Fruit fly (Drosophila melanogaster) whole organism, prepupa: ENCODE results near the gene smp-30.
A peak's percentile ranks its signal among the peaks of the same experiment; 100 is the strongest.

Experiments used
- CG10631 ChIP-seq: fragments of 200-800 bp; sonication (Bioruptor generic); optimal IDR thresholded peaks from 2 replicates; lab custom pipeline; 2016; ENCODE audit warnings: missing biosample characterization, missing genetic modification characterization
- CG10669 ChIP-seq: fragments of 200-800 bp; sonication (Bioruptor generic); optimal IDR thresholded peaks from 3 replicates; lab custom pipeline; 2018; ENCODE audit warnings: missing biosample characterization, mild to moderate bottlenecking, missing genetic modification characterization, moderate library complexity
- CG11294 ChIP-seq: fragments of 200-800 bp; sonication (Bioruptor generic); IDR thresholded peaks from 2 replicates; pipeline ENCODE4 v1.3.6; 2022; ENCODE audit warnings: missing biosample characterization, missing genetic modification characterization
- CG11762 ChIP-seq: fragments of 200-800 bp; sonication (Bioruptor generic); optimal IDR thresholded peaks from 3 replicates; lab custom pipeline; 2016; ENCODE audit warnings: missing biosample characterization, missing genetic modification characterization; ENCODE audit not compliant: insufficient read depth
- CG11902 ChIP-seq: fragments of 200-800 bp; sonication (Bioruptor generic); optimal IDR thresholded peaks from 3 replicates; lab custom pipeline; 2016; ENCODE audit warnings: missing biosample characterization, missing genetic modification characterization
- CG15336 ChIP-seq: fragments of 200-800 bp; sonication (Bioruptor generic); IDR thresholded peaks from 2 replicates; pipeline ENCODE4 v1.3.6; 2022; ENCODE audit warnings: missing biosample characterization, missing genetic modification characterization
- CG16779 ChIP-seq: fragments of 200-800 bp; sonication (Bioruptor generic); optimal IDR thresholded peaks from 3 replicates; lab custom pipeline; 2017; ENCODE audit warnings: missing biosample characterization, mild to moderate bottlenecking, missing genetic modification characterization
- CG3032 ChIP-seq: fragments of 200-800 bp; optimal IDR thresholded peaks from 2 replicates; lab custom pipeline; 2019; ENCODE audit warnings: missing biosample characterization, mild to moderate bottlenecking, missing genetic modification characterization, moderate library complexity
- CG31627 ChIP-seq: fragments of 200-800 bp; sonication (Bioruptor generic); optimal IDR thresholded peaks from 3 replicates; lab custom pipeline; 2016; ENCODE audit warnings: missing biosample characterization, missing genetic modification characterization
- CG32006 ChIP-seq: fragments of 200-800 bp; sonication (Bioruptor generic); optimal IDR thresholded peaks from 3 replicates; lab custom pipeline; 2017; ENCODE audit warnings: missing biosample characterization, mild to moderate bottlenecking, missing genetic modification characterization
- CG4318 ChIP-seq: fragments of 200-800 bp; sonication (Bioruptor generic); optimal IDR thresholded peaks from 3 replicates; lab custom pipeline; 2017; ENCODE audit warnings: missing biosample characterization, mild to moderate bottlenecking, missing genetic modification characterization
- CG6163 ChIP-seq: fragments of 200-800 bp; sonication (Bioruptor generic); IDR thresholded peaks from 3 replicates; pipeline ENCODE4 v1.3.6; 2022; ENCODE audit warnings: missing biosample characterization, missing genetic modification characterization
- CG6276 ChIP-seq: fragments of 200-800 bp; sonication (Bioruptor generic); optimal IDR thresholded peaks from 2 replicates; lab custom pipeline; 2017; ENCODE audit warnings: missing biosample characterization, mild to moderate bottlenecking, missing genetic modification characterization
- CG6808 ChIP-seq: fragments of 200-800 bp; sonication (Bioruptor generic); optimal IDR thresholded peaks from 3 replicates; lab custom pipeline; 2017; ENCODE audit warnings: missing biosample characterization, missing genetic modification characterization, mild to moderate bottlenecking, moderate library complexity, missing genetic modification reagents
- CG6854 ChIP-seq: fragments of 200-800 bp; sonication (Bioruptor generic); optimal IDR thresholded peaks from 2 replicates; lab custom pipeline; 2017; ENCODE audit warnings: missing biosample characterization, mild to moderate bottlenecking, missing genetic modification characterization
- CG7368 ChIP-seq: fragments of 200-800 bp; sonication (Bioruptor generic); optimal IDR thresholded peaks from 3 replicates; lab custom pipeline; 2016; ENCODE audit warnings: missing biosample characterization, missing genetic modification characterization
- CG8319 ChIP-seq: fragments of 200-800 bp; sonication (Bioruptor generic); optimal IDR thresholded peaks from 3 replicates; lab custom pipeline; 2016; ENCODE audit warnings: missing biosample characterization, missing genetic modification characterization
- CG8632 ChIP-seq: fragments of 200-800 bp; sonication (Bioruptor generic); optimal IDR thresholded peaks from 3 replicates; lab custom pipeline; 2016; ENCODE audit warnings: missing biosample characterization, missing genetic modification characterization
- Eip75B ChIP-seq: fragments of 200-800 bp; sonication (Bioruptor generic); optimal IDR thresholded peaks from 3 replicates; lab custom pipeline; 2016; ENCODE audit warnings: missing biosample characterization, missing genetic modification characterization
- Eip78C ChIP-seq: fragments of 200-800 bp; sonication (Bioruptor generic); peaks from one replicate; lab custom pipeline; 2016; ENCODE audit warnings: missing biosample characterization, missing genetic modification characterization
- Eip93F ChIP-seq: fragments of 200-800 bp; sonication (Bioruptor generic); optimal IDR thresholded peaks from 2 replicates; lab custom pipeline; 2016; ENCODE audit warnings: missing biosample characterization, mild to moderate bottlenecking, missing genetic modification characterization
- Ets21C ChIP-seq: fragments of 200-800 bp; sonication (Bioruptor generic); optimal IDR thresholded peaks from 3 replicates; lab custom pipeline; 2016; ENCODE audit warnings: missing biosample characterization, missing genetic modification characterization
- Gug ChIP-seq: fragments of 200-800 bp; sonication (Bioruptor generic); IDR thresholded peaks from 2 replicates; pipeline ENCODE4 v1.3.6; 2022; ENCODE audit warnings: missing biosample characterization, missing genetic modification characterization
- Hr39 ChIP-seq: fragments of 200-800 bp; sonication (Bioruptor generic); optimal IDR thresholded peaks from 2 replicates; lab custom pipeline; 2016; ENCODE audit warnings: missing biosample characterization, missing genetic modification characterization
- Hr4 ChIP-seq: fragments of 200-800 bp; sonication (Bioruptor generic); optimal IDR thresholded peaks from 3 replicates; lab custom pipeline; 2016; ENCODE audit warnings: missing biosample characterization, missing genetic modification characterization
- Met ChIP-seq: fragments of 200-800 bp; sonication (Bioruptor generic); optimal IDR thresholded peaks from 3 replicates; lab custom pipeline; 2016; ENCODE audit warnings: missing biosample characterization, missing genetic modification characterization
- Smox ChIP-seq: fragments of 200-800 bp; sonication (Bioruptor generic); optimal IDR thresholded peaks from 3 replicates; lab custom pipeline; 2016; ENCODE audit warnings: missing biosample characterization, missing genetic modification characterization
- Sox102F ChIP-seq: fragments of 200-800 bp; sonication (Bioruptor generic); optimal IDR thresholded peaks from 2 replicates; lab custom pipeline; 2016; ENCODE audit warnings: missing biosample characterization, mild to moderate bottlenecking, missing genetic modification characterization
- Sox14 ChIP-seq: fragments of 200-800 bp; sonication (Bioruptor generic); optimal IDR thresholded peaks from 3 replicates; lab custom pipeline; 2016; ENCODE audit warnings: missing biosample characterization, missing genetic modification characterization
- Sox15 ChIP-seq: fragments of 200-800 bp; sonication (Bioruptor generic); optimal IDR thresholded peaks from 3 replicates; lab custom pipeline; 2016; ENCODE audit warnings: missing biosample characterization, missing genetic modification characterization
- achi ChIP-seq: fragments of 200-800 bp; sonication (Bioruptor generic); optimal IDR thresholded peaks from 3 replicates; lab custom pipeline; 2016; ENCODE audit warnings: missing biosample characterization, missing genetic modification characterization
- acj6 ChIP-seq: fragments of 200-800 bp; sonication (Bioruptor generic); optimal IDR thresholded peaks from 3 replicates; lab custom pipeline; 2016; ENCODE audit warnings: missing biosample characterization, missing genetic modification characterization
- dac ChIP-seq: fragments of 200-800 bp; sonication (Bioruptor generic); optimal IDR thresholded peaks from 2 replicates; lab custom pipeline; 2017; ENCODE audit warnings: missing biosample characterization, mild to moderate bottlenecking, missing genetic modification characterization
- dsx ChIP-seq: fragments of 200-800 bp; optimal IDR thresholded peaks from 3 replicates; lab custom pipeline; 2019; ENCODE audit warnings: missing biosample characterization, mild to moderate bottlenecking, missing genetic modification characterization, moderate library complexity; ENCODE audit not compliant: poor library complexity, severe bottlenecking
- esn ChIP-seq: fragments of 200-800 bp; sonication (Bioruptor generic); optimal IDR thresholded peaks from 2 replicates; lab custom pipeline; 2016; ENCODE audit warnings: missing biosample characterization, mild to moderate bottlenecking, missing genetic modification characterization, moderate library complexity
- fd59A ChIP-seq: fragments of 200-800 bp; sonication (Bioruptor generic); optimal IDR thresholded peaks from 2 replicates; lab custom pipeline; 2017; ENCODE audit warnings: missing biosample characterization, mild to moderate bottlenecking, missing genetic modification characterization, missing genetic modification reagents
- fd85E ChIP-seq: fragments of 200-800 bp; sonication (Bioruptor generic); optimal IDR thresholded peaks from 3 replicates; lab custom pipeline; 2016; ENCODE audit warnings: missing biosample characterization, missing genetic modification characterization
- fkh ChIP-seq: fragments of 200-800 bp; sonication (Bioruptor generic); optimal IDR thresholded peaks from 3 replicates; lab custom pipeline; 2017; ENCODE audit warnings: missing biosample characterization, mild to moderate bottlenecking, missing genetic modification characterization, moderate library complexity
- pdm3 ChIP-seq: fragments of 200-800 bp; sonication (Bioruptor generic); optimal IDR thresholded peaks from 3 replicates; lab custom pipeline; 2016; ENCODE audit warnings: missing biosample characterization, missing genetic modification characterization
- salr ChIP-seq, 2 experiments: fragments of 200-800 bp; sonication (Bioruptor generic); optimal IDR thresholded peaks; 3 replicates each; lab custom pipeline; 2016 to 2018; ENCODE audit warnings: missing biosample characterization in 2 of 2, missing genetic modification characterization in 2 of 2, mild to moderate bottlenecking in 1 of 2
- spab ChIP-seq: fragments of 200-800 bp; sonication (Bioruptor generic); optimal IDR thresholded peaks from 2 replicates; lab custom pipeline; 2017; ENCODE audit warnings: missing biosample characterization, mild to moderate bottlenecking, missing genetic modification characterization, missing genetic modification reagents
- ss ChIP-seq, 2 experiments: fragments of 200-800 bp; sonication (Bioruptor generic); optimal IDR thresholded peaks; 2 replicates in 1 of 2; 3 replicates in 1 of 2; lab custom pipeline; 2017 to 2018; ENCODE audit warnings: mild to moderate bottlenecking in 2 of 2, missing biosample characterization in 2 of 2, missing genetic modification characterization in 2 of 2, moderate library complexity in 1 of 2
- svp ChIP-seq: fragments of 200-800 bp; sonication (Bioruptor generic); peaks from one replicate; lab custom pipeline; 2016; ENCODE audit warnings: missing biosample characterization, missing genetic modification characterization
- topi ChIP-seq: fragments of 200-800 bp; sonication (Bioruptor generic); optimal IDR thresholded peaks from 3 replicates; lab custom pipeline; 2016; ENCODE audit warnings: missing biosample characterization, missing genetic modification characterization

The smp-30 gene

dm6 chr3R:14717076-14717711, 33.9 kb downstream of the smp-30 start (continued):
- TF ChIP-seq fd59A (GFP tag; lab: Kevin White, UChicago) (peak; percentile 52), CG31627 (GFP tag; lab: Kevin White, UChicago) (no peak), CG6276 (GFP tag; lab: Kevin White, UChicago) (no peak), CG6163 (GFP tag; lab: Robert Waterston, UW) (no peak), CG10669 (GFP tag; lab: Kevin White, UChicago) (no peak), Sox102F (no peak), topi (GFP tag; lab: Kevin White, UChicago) (no peak), Sox14 (peak; percentile 13), CG11762 (GFP tag; lab: Kevin White, UChicago) (no peak), CG10631 (GFP tag; lab: Kevin White, UChicago) (no peak), Smox (GFP tag; lab: Kevin White, UChicago) (no peak), pdm3 (GFP tag; lab: Kevin White, UChicago) (peak; percentile 27), salr (GFP tag; optimal IDR thresholded peaks at IDR 0.05; lab: Kevin White, UChicago) (peak in 1 of 2 experiments; percentile 26), Sox15 (no peak), spab (GFP tag; lab: Kevin White, UChicago) (no peak), Eip75B (GFP tag; lab: Kevin White, UChicago) (no peak), fkh (GFP tag; lab: Kevin White, UChicago) (no peak)

dm6 chr3R:14716188-14717075, 34.6 kb downstream of the smp-30 start:
- peak; percentile 32 for TF ChIP-seq CG10669 (GFP tag; lab: Kevin White, UChicago)
- peak; percentile 7 for TF ChIP-seq Hr4
- TF ChIP-seq esn: peak; percentile 44
- TF ChIP-seq CG8632: peak; percentile 28
- TF ChIP-seq Eip93F (GFP tag; lab: Kevin White, UChicago): peak; percentile 23
- no peak for TF ChIP-seq Sox15
- peak; percentile 66 for TF ChIP-seq CG6808 (GFP tag; lab: Kevin White, UChicago)
- TF ChIP-seq CG32006: peak; percentile 43
- TF ChIP-seq dsx (GFP tag; lab: Kevin White, UChicago): peak; percentile 75
- TF ChIP-seq CG10631 (GFP tag; lab: Kevin White, UChicago): peak; percentile 47
- TF ChIP-seq CG11902 (GFP tag; lab: Kevin White, UChicago): no peak
- TF ChIP-seq Sox102F: peak; percentile 5
- TF ChIP-seq CG8319 (GFP tag; lab: Kevin White, UChicago): peak; percentile 23
- peak; percentile 70 for TF ChIP-seq CG6854 (GFP tag; lab: Kevin White, UChicago)
- peak; percentile 80 for TF ChIP-seq Eip78C (GFP tag; lab: Kevin White, UChicago)
- TF ChIP-seq CG11762 (GFP tag; lab: Kevin White, UChicago): no peak
- peak; percentile 41 for TF ChIP-seq pdm3 (GFP tag; lab: Kevin White, UChicago)
- TF ChIP-seq CG7368 (GFP tag; lab: Kevin White, UChicago): no peak
- peak; percentile 25; the same call in 1 of the 2 replicates for TF ChIP-seq CG15336 (GFP tag; lab: Robert Waterston, UW)
- TF ChIP-seq CG11294 (GFP tag; lab: Robert Waterston, UW): no peak
- TF ChIP-seq Eip75B (GFP tag; lab: Kevin White, UChicago): peak; percentile 4
- TF ChIP-seq Ets21C (GFP tag; lab: Kevin White, UChicago): peak; percentile 14
- TF ChIP-seq CG31627 (GFP tag; lab: Kevin White, UChicago): peak; percentile 28
- peak; percentile 23 for TF ChIP-seq acj6
- TF ChIP-seq dac (GFP tag; lab: Kevin White, UChicago): no peak
- no peak for TF ChIP-seq CG16779
- TF ChIP-seq Smox (GFP tag; lab: Kevin White, UChicago): peak; percentile 46
- peak; percentile 30 for TF ChIP-seq Sox14
- no peak for TF ChIP-seq fkh (GFP tag; lab: Kevin White, UChicago)
- TF ChIP-seq CG4318 (GFP tag; lab: Kevin White, UChicago): no peak
- TF ChIP-seq ss (GFP tag; optimal IDR thresholded peaks at IDR 0.05; lab: Kevin White, UChicago): peak; percentile 57 to 67
- TF ChIP-seq Gug (GFP tag; lab: Robert Waterston, UW): no peak
- peak; percentile 18 for TF ChIP-seq Hr39 (GFP tag; lab: Kevin White, UChicago)
- TF ChIP-seq Met (GFP tag; lab: Kevin White, UChicago): peak; percentile 19
- peak; percentile 61 for TF ChIP-seq CG3032 (tag; lab: Kevin White, UChicago)
- peak in 1 of 2 experiments; percentile 19 for TF ChIP-seq salr (GFP tag; optimal IDR thresholded peaks at IDR 0.05; lab: Kevin White, UChicago)
- TF ChIP-seq fd85E (GFP tag; lab: Kevin White, UChicago): no peak
- peak; percentile 22 for TF ChIP-seq achi
- TF ChIP-seq svp (GFP tag; lab: Kevin White, UChicago): peak; percentile 81
- peak; percentile 5 for TF ChIP-seq spab (GFP tag; lab: Kevin White, UChicago)
